Fruit fly (Drosophila melanogaster): Measurements from ENCODE around the gene CG14968.

CG14968 gene

DNA sequence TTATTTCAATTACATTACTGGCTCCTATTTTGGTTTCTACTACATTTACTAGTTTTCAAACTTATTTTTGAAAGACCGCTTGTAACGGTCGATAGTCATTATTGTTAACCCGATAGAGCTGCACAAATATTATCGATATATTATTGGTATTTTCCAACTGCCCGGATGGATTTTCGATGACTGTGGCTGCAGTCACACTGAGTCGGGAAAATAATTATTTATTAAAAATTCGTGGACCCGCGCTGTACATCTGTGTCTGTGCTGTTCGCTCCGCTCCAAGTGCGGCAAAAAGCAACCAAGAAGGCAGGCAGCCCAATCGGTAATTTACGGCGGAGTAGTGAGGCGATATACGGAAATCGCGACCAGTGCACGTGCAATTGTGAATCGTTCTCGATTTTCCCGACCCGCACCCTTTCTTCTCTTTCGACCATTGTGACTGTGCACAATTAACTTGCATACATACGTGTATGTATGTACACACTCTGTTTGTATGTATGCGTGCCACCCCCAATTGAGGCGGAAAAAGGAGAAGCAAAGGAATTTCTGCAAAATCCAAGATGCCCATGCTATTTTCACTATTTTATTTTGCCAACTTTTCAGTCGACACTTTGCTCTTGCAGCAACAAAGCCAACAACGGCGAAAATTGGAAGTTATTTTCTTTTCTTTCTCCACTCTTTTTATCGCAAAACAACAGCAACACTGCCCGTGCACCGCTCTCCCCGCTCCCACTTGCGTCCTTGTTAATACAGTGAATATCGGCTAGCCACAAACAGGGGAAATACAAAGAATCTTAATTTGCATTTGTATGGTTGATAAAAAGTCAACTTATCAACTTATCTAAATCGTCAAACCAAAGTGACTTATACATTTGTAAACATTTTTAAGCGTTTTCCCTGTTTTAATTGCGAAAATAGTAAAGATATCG is 885 bp upstream of the CG14968 start, which contains the start of gene ZnT63C (continued):
- TF ChIP-seq Mes4 (GFP tag; optimal IDR thresholded peaks at IDR 0.05) (no peak), Sry-β (GFP tag; optimal IDR thresholded peaks at IDR 0.05) (no peak), CG3407 (GFP tag; optimal IDR thresholded peaks at IDR 0.05) (no peak), E2f2 (GFP tag; IDR thresholded peaks at IDR 0.05) (no peak; the same call in 1 of the 2 replicates), slp2 (GFP tag; optimal IDR thresholded peaks at IDR 0.05) (no peak), CG17568 (GFP tag; optimal IDR thresholded peaks at IDR 0.05) (no peak), sug (tag; optimal IDR thresholded peaks at IDR 0.05) (no peak), Mad (GFP tag; optimal IDR thresholded peaks at IDR 0.05) (peak; percentile 14), CG10321 (GFP tag; IDR thresholded peaks at IDR 0.05) (no peak), Elba2 (GFP tag; optimal IDR thresholded peaks at IDR 0.05) (no peak), CG7963 (GFP tag; IDR thresholded peaks at IDR 0.05; ENCODE audit: partially characterized antibody) (peak; percentile 89), da (GFP tag; optimal IDR thresholded peaks at IDR 0.05) (no peak), cato (GFP tag; optimal IDR thresholded peaks at IDR 0.05; ENCODE audit: borderline replicate concordance) (no peak), jumu (GFP tag; optimal IDR thresholded peaks at IDR 0.05) (no peak), Dad (GFP tag; optimal IDR thresholded peaks at IDR 0.05) (no peak), pnt (GFP tag; optimal IDR thresholded peaks at IDR 0.05) (no peak), dm (GFP tag; optimal IDR thresholded peaks at IDR 0.05) (peak; percentile 21), toy (GFP tag; IDR thresholded peaks at IDR 0.05) (no peak), fd96Cb (tag; optimal IDR thresholded peaks at IDR 0.05) (no peak), CG6791 (GFP tag; IDR thresholded peaks at IDR 0.05; ENCODE audit: partially characterized antibody) (peak; percentile 91), NK7.1 (GFP tag; optimal IDR thresholded peaks at IDR 0.05) (no peak), Sry-δ (GFP tag; optimal IDR thresholded peaks at IDR 0.05) (peak; percentile 52), CG14667 (GFP tag; IDR thresholded peaks at IDR 0.05) (no peak), CG8478 (optimal IDR thresholded peaks at IDR 0.05) (peak; percentile 20), Usf (GFP tag; optimal IDR thresholded peaks at IDR 0.05) (no peak), wdn (GFP tag; IDR thresholded peaks at IDR 0.05) (0 out of 2 replicates have a peak, but pooled peaks have one; percentile 6), Lpt (GFP tag; optimal IDR thresholded peaks at IDR 0.05) (no peak), emc (GFP tag; optimal IDR thresholded peaks at IDR 0.05) (no peak), ara (GFP tag; IDR thresholded peaks at IDR 0.05) (peak; percentile 28; the same call in 1 of the 2 replicates), CG8944 (GFP tag; optimal IDR thresholded peaks at IDR 0.05) (no peak), Ets65A (GFP tag) (no peak), esg (GFP tag; conservative IDR thresholded peaks at IDR 0.05) (no peak), kay (GFP tag; optimal IDR thresholded peaks at IDR 0.05) (no peak), CkIIα-i1 (GFP tag; IDR thresholded peaks at IDR 0.05) (no peak), CG7928 (GFP tag; optimal IDR thresholded peaks at IDR 0.05) (no peak), seq (GFP tag; IDR thresholded peaks at IDR 0.05) (no peak), Bdp1 (GFP tag; optimal IDR thresholded peaks at IDR 0.05) (no peak), Bgb (GFP tag; IDR thresholded peaks at IDR 0.05; ENCODE audit: partially characterized antibody) (peak; percentile 87), cg (GFP tag; optimal IDR thresholded peaks at IDR 0.05) (peak; percentile 83), phol (tag; optimal IDR thresholded peaks at IDR 0.05) (no peak), CG8765 (GFP tag; IDR thresholded peaks at IDR 0.05) (no peak), her (GFP tag; optimal IDR thresholded peaks at IDR 0.05) (no peak), E2f1 (GFP tag; IDR thresholded peaks at IDR 0.05) (no peak), D19B (GFP tag; optimal IDR thresholded peaks at IDR 0.05) (no peak), Dbx (GFP tag; IDR thresholded peaks at IDR 0.05) (peak; percentile 38; the same call in 1 of the 3 replicates), NfI (GFP tag; optimal IDR thresholded peaks at IDR 0.05) (no peak), ato (GFP tag; IDR thresholded peaks at IDR 0.05; ENCODE audit: partially characterized antibody) (peak; percentile 93), CoRest (tag; optimal IDR thresholded peaks at IDR 0.05) (no peak), CG13775 (GFP tag; optimal IDR thresholded peaks at IDR 0.05) (no peak), HHEX (GFP tag; optimal IDR thresholded peaks at IDR 0.05) (no peak)

All from whole organism, embryonic.